Fruit fly (Drosophila melanogaster) whole organism, wandering third instar larva: Measurements from ENCODE around the gene CheB38b.

Experiments used
- CG32264 ChIP-seq: fragments of 200-800 bp; sonication (Bioruptor generic); optimal IDR thresholded peaks from 2 replicates; lab custom pipeline; 2016; ENCODE audit warnings: missing biosample characterization, missing genetic modification characterization
- CG9705 ChIP-seq: fragments of 200-800 bp; sonication (Bioruptor generic); optimal IDR thresholded peaks from 2 replicates; lab custom pipeline; 2018; ENCODE audit warnings: missing biosample characterization, mild to moderate bottlenecking, missing genetic modification characterization
- CrebA ChIP-seq: fragments of 200-800 bp; sonication (Bioruptor generic); optimal IDR thresholded peaks from 2 replicates; lab custom pipeline; 2016; ENCODE audit warnings: missing biosample characterization, mild to moderate bottlenecking, missing genetic modification characterization, borderline replicate concordance
- Dfd ChIP-seq: fragments of >200 bp; optimal IDR thresholded peaks from 2 replicates; lab custom pipeline; 2017; ENCODE audit warnings: missing biosample characterization, missing genetic modification characterization
- Dif ChIP-seq: fragments of 200-275, 200-300 bp; sonication (Bioruptor generic); optimal IDR thresholded peaks from 2 replicates; lab custom pipeline; 2018; ENCODE audit warnings: missing biosample characterization, missing genetic modification characterization; ENCODE audit not compliant: partially characterized antibody
- GATAd ChIP-seq: sonication (Bioruptor generic); optimal IDR thresholded peaks from 2 replicates; lab custom pipeline; 2016; ENCODE audit warnings: missing biosample characterization, missing genetic modification characterization
- HLH106 ChIP-seq: fragments of 200-800 bp; optimal IDR thresholded peaks from 3 replicates; lab custom pipeline; 2019; ENCODE audit warnings: missing biosample characterization, mild to moderate bottlenecking, missing genetic modification characterization, moderate library complexity
- Hnf4 ChIP-seq: fragments of 200-800 bp; sonication (Bioruptor generic); optimal IDR thresholded peaks from 2 replicates; lab custom pipeline; 2016; ENCODE audit warnings: missing biosample characterization, mild to moderate bottlenecking, missing genetic modification characterization
- Hr78 ChIP-seq: fragments of >200 bp; optimal IDR thresholded peaks from 2 replicates; lab custom pipeline; 2017; ENCODE audit warnings: missing biosample characterization, missing genetic modification characterization
- Hr83 ChIP-seq: fragments of 200-300 bp; sonication (Bioruptor generic); optimal IDR thresholded peaks from 2 replicates; lab custom pipeline; 2016; ENCODE audit warnings: missing biosample characterization, mild to moderate bottlenecking, missing genetic modification characterization, moderate library complexity; ENCODE audit not compliant: poor library complexity, severe bottlenecking
- Jra ChIP-seq: sonication (Bioruptor generic); optimal IDR thresholded peaks from 2 replicates; lab custom pipeline; 2016; ENCODE audit warnings: missing biosample characterization, missing genetic modification characterization
- Mio ChIP-seq: sonication (Bioruptor generic); optimal IDR thresholded peaks from 2 replicates; lab custom pipeline; 2016; ENCODE audit warnings: missing biosample characterization, missing genetic modification characterization
- Myc ChIP-seq: fragments of >200 bp; optimal IDR thresholded peaks from 2 replicates; lab custom pipeline; 2017
- N ChIP-seq: fragments of >200 bp; optimal IDR thresholded peaks from 2 replicates; lab custom pipeline; 2018; ENCODE audit warnings: missing biosample characterization, missing external identifiers, missing genetic modification characterization
- OdsH ChIP-seq: fragments of 200-800 bp; sonication (Bioruptor generic); optimal IDR thresholded peaks from 2 replicates; lab custom pipeline; 2016; ENCODE audit warnings: missing biosample characterization, mild to moderate bottlenecking, missing genetic modification characterization
- Rel ChIP-seq, 2 experiments: fragments of 200-800 bp; sonication (Bioruptor generic) in 1 of 2; optimal IDR thresholded peaks; 2 replicates in 1 of 2; 3 replicates in 1 of 2; lab custom pipeline; 2016 to 2019; ENCODE audit warnings: mild to moderate bottlenecking in 2 of 2, missing biosample characterization in 2 of 2, missing genetic modification characterization in 2 of 2, moderate library complexity in 1 of 2
- br ChIP-seq: fragments of 200-800 bp; sonication (Bioruptor generic); optimal IDR thresholded peaks from 2 replicates; lab custom pipeline; 2016; ENCODE audit warnings: missing biosample characterization, missing genetic modification characterization
- brk ChIP-seq: fragments of 200-800 bp; sonication (Bioruptor generic); optimal IDR thresholded peaks from 2 replicates; lab custom pipeline; 2016; ENCODE audit warnings: missing biosample characterization, mild to moderate bottlenecking, missing genetic modification characterization
- dl ChIP-seq, 2 experiments: fragments of 175-275, 200-275 bp in 1 of 2; fragments of 200-275 bp in 1 of 2; sonication (Bioruptor generic); optimal IDR thresholded peaks; lab custom pipeline; 2018; ENCODE audit warnings: mild to moderate bottlenecking in 2 of 2, missing biosample characterization in 2 of 2, missing genetic modification characterization in 2 of 2, moderate library complexity in 2 of 2; ENCODE audit not compliant: partially characterized antibody in 2 of 2, insufficient read depth in 1 of 2
- dmrt93B ChIP-seq: fragments of 200-800 bp; sonication (Bioruptor generic); optimal IDR thresholded peaks from 2 replicates; lab custom pipeline; 2018; ENCODE audit warnings: missing biosample characterization, mild to moderate bottlenecking, missing genetic modification characterization
- dsf ChIP-seq: sonication (Bioruptor generic); optimal IDR thresholded peaks from 2 replicates; lab custom pipeline; 2016; ENCODE audit warnings: missing biosample characterization, missing genetic modification characterization, borderline replicate concordance
- ey ChIP-seq: fragments of 200-800 bp; sonication (Bioruptor generic); optimal IDR thresholded peaks from 2 replicates; lab custom pipeline; 2016; ENCODE audit warnings: missing biosample characterization, missing genetic modification characterization
- foxo ChIP-seq, 2 experiments: fragments of 200-800 bp; sonication (Bioruptor generic); optimal IDR thresholded peaks; 2 replicates in 1 of 2; 3 replicates in 1 of 2; lab custom pipeline; 2016 to 2017; ENCODE audit warnings: missing biosample characterization in 2 of 2, missing genetic modification characterization in 2 of 2
- fru ChIP-seq: fragments of 200-800 bp; sonication (Bioruptor generic); optimal IDR thresholded peaks from 3 replicates; lab custom pipeline; 2016; ENCODE audit warnings: missing biosample characterization, mild to moderate bottlenecking, missing genetic modification characterization
- jim ChIP-seq: fragments of 175-275, 200-325 bp; sonication (Bioruptor generic); optimal IDR thresholded peaks from 2 replicates; lab custom pipeline; 2016; ENCODE audit warnings: missing biosample characterization, mild to moderate bottlenecking, missing genetic modification characterization
- lola ChIP-seq: fragments of >200 bp; optimal IDR thresholded peaks from 2 replicates; lab custom pipeline; 2017; ENCODE audit warnings: missing biosample characterization, missing genetic modification characterization
- pan ChIP-seq: fragments of >200 bp; optimal IDR thresholded peaks from 2 replicates; lab custom pipeline; 2017
- psq ChIP-seq: fragments of 200-800 bp; sonication (Bioruptor generic); optimal IDR thresholded peaks from 3 replicates; lab custom pipeline; 2017; ENCODE audit warnings: missing biosample characterization, mild to moderate bottlenecking, missing genetic modification characterization, moderate library complexity
- rgr ChIP-seq: fragments of 200-800 bp; sonication (Bioruptor generic); optimal IDR thresholded peaks from 3 replicates; lab custom pipeline; 2016; ENCODE audit warnings: missing biosample characterization, mild to moderate bottlenecking, missing genetic modification characterization
- sage ChIP-seq: fragments of 200-800 bp; sonication (Bioruptor generic); optimal IDR thresholded peaks from 2 replicates; lab custom pipeline; 2016; ENCODE audit warnings: missing biosample characterization, mild to moderate bottlenecking, missing genetic modification characterization
- sv ChIP-seq: fragments of 200-800 bp; sonication (Bioruptor generic); optimal IDR thresholded peaks from 3 replicates; lab custom pipeline; 2016; ENCODE audit warnings: missing biosample characterization, missing genetic modification characterization
- tai ChIP-seq: sonication (Bioruptor generic); optimal IDR thresholded peaks from 2 replicates; lab custom pipeline; 2016; ENCODE audit warnings: missing biosample characterization, missing genetic modification characterization
- usp ChIP-seq: fragments of >200 bp; optimal IDR thresholded peaks from 2 replicates; lab custom pipeline; 2017; ENCODE audit warnings: missing biosample characterization, missing genetic modification characterization
- woc ChIP-seq: sonication (Bioruptor generic); optimal IDR thresholded peaks from 2 replicates; lab custom pipeline; 2016; ENCODE audit warnings: missing biosample characterization, mild to moderate bottlenecking, missing genetic modification characterization

The CheB38b gene

DNA sequence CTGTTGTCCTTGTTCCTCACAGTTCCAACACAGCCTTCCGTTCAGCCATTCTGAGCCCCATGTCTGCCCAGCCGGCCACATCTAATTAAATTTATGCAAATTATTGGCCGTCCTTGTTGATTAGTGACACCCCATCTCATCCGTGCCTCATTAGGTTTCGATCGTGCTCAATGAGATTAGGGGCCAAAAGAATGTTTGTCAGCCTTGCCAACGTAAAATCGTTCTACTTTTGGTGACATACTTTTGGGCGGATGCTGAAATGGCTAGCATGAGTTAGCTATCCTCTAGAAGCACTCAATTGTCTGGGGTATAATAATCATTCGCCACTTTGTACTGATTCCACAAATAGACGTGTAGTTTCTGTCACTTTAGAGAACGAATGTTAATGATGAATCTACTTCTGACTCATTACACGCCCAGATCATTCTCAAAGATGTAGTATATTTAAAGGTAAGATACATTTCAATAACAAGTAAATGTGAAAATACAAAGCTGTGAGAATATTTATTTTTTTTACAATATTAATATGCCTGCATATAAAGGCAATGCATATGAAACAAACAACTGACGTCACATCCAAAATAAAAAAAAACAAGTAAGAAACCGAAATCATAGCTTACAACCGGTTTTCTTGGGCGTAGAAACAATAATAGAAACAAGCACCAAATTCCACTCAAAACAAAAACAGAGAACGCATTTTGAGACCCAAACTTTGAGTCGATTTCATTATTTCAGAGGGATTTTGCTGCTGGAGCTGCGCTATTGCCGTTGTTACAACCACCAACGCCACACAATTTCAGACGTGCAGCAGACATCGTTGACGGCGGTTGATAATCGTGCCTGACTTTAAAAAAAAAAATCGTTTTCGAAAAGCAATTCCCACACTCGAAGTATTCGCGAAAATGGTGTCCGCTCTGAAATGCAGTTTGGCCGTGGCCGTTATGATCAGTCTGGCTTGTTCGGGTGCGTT lies 41.6 kb upstream of the CheB38b start, which contains the start of gene bero:
bero (plus strand) TSS at position 325 of the 970 bp plus-strand sequence.
- TF ChIP-seq psq (GFP tag; lab: Kevin White, UChicago) (no peak), brk (GFP tag; lab: Kevin White, UChicago) (no peak), Hr83 (GFP tag; lab: Kevin White, UChicago) (no peak), Dif (GFP tag; lab: Kevin White, UChicago) (no peak)
- TF ChIP-seq, all 38 proteins: peak for 0

DNA sequence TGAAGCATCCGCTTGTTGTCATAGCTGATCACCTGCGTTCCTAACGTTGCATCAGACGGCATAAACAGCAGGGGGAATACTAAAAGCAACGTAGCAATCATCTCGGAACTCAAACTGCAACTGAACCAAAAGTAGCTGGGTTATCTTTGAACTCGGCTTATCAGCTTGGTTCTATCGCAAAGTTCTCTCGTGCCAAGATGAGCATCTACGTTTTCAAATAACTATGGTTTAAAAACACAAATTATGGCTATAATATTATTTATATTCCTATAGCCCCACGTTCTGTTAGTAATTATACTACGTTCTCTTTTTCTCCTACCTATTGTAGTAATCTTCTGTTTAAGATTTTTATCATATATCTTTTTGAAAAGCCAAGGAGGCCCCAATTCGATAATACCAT lies 40.7 kb upstream of the CheB38b start, which contains the start of gene CG14400:
CG14400 (minus strand) TSS at position 101 of the 400 bp plus-strand sequence.
- TF ChIP-seq usp (GFP tag; lab: Kevin White, UChicago) (no peak), CG9705 (GFP tag; lab: Kevin White, UChicago) (no peak), woc (GFP tag; lab: Kevin White, UChicago) (no peak), pan (lab: Kevin White, UChicago) (no peak), HLH106 (tag; lab: Kevin White, UChicago) (no peak), Mio (no peak), OdsH (GFP tag; lab: Kevin White, UChicago) (no peak), Hr78 (GFP tag; lab: Kevin White, UChicago) (no peak), lola (GFP tag; lab: Kevin White, UChicago) (no peak), N (GFP tag; lab: Kevin White, UChicago) (no peak), tai (GFP tag; lab: Kevin White, UChicago) (no peak), rgr (GFP tag; lab: Kevin White, UChicago) (no peak), jim (no peak), CrebA (GFP tag; lab: Kevin White, UChicago) (no peak), Dif (GFP tag; lab: Kevin White, UChicago) (no peak), Dfd (no peak), Myc (no peak), foxo (GFP tag; optimal IDR thresholded peaks at IDR 0.05; lab: Kevin White, UChicago) (no peak)

DNA sequence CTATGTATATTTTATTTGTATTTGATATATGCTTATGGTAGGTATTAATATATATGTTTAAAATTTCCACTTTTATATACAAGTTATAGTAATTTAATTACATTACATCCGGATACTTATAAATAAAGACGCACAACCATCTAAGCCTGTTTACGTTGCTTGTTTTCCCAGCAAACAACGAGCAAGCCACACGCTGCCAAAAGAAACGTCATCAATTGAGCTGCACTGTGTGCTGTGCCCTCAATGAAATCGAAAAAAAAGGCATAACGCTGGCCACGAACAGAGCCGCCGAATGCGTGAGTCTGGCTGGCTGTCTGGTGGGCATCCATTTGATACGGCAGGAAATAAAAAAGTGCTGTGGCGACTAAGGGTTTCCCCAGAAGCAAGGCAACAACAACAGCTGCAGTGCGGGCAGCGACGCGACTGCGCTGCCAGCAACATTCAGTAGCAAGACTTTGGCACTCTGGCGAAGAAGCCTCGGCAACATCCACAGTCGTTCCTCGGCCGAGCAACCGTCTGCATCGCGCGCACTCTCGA lies 35.1 kb upstream of the CheB38b start, which contains the start of gene twit:
twit (plus strand) TSS at position 487 of the 537 bp plus-strand sequence.
- no peak for TF ChIP-seq sage
- TF ChIP-seq foxo (GFP tag; optimal IDR thresholded peaks at IDR 0.05; lab: Kevin White, UChicago): no peak
- no peak for TF ChIP-seq Hr78 (GFP tag; lab: Kevin White, UChicago)
- no peak for TF ChIP-seq dmrt93B (GFP tag; lab: Kevin White, UChicago)
- no peak for TF ChIP-seq woc (GFP tag; lab: Kevin White, UChicago)
- TF ChIP-seq ey (GFP tag; lab: Kevin White, UChicago): no peak
- no peak for TF ChIP-seq sv
- TF ChIP-seq Rel (GFP tag; optimal IDR thresholded peaks at IDR 0.05; lab: Kevin White, UChicago): no peak
- no peak for TF ChIP-seq Rel (tag; optimal IDR thresholded peaks at IDR 0.05; lab: Kevin White, UChicago)
- TF ChIP-seq Hnf4 (GFP tag; lab: Kevin White, UChicago): no peak
- no peak for TF ChIP-seq Hr83 (GFP tag; lab: Kevin White, UChicago)
- TF ChIP-seq HLH106 (tag; lab: Kevin White, UChicago): no peak
- no peak for TF ChIP-seq br (GFP tag; lab: Kevin White, UChicago)
- no peak for TF ChIP-seq tai (GFP tag; lab: Kevin White, UChicago)
- no peak for TF ChIP-seq psq (GFP tag; lab: Kevin White, UChicago)
- TF ChIP-seq dl (GFP tag; optimal IDR thresholded peaks at IDR 0.05; lab: Kevin White, UChicago; ENCODE audit: insufficient read depth in 1 of 2, partially characterized antibody in 2 of 2): no peak

DNA sequence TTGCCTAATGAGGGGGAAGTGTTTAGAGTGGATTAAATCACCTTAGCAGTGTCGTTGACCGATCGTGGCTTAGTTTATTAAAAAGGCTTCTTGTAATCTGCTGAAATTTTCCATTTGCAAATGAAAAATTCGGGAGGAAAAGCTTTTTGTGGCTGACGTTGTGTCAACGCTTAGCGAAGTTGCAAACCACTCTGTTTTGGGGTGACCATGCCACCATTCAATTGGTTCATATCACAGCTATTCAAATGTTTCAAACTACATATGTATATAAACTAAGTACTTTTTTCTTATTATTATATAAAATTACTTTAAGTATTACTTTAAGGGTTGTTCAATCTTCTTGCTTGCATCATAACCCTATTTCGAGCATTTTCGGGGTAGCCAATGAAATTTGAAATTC lies 34.5 kb upstream of the CheB38b start:
- TF ChIP-seq sage (no peak), Dif (GFP tag; lab: Kevin White, UChicago) (no peak), Myc (no peak), ey (GFP tag; lab: Kevin White, UChicago) (no peak), brk (GFP tag; lab: Kevin White, UChicago) (no peak), N (GFP tag; lab: Kevin White, UChicago) (no peak), Mio (no peak), CG32264 (GFP tag; lab: Kevin White, UChicago) (no peak), GATAd (GFP tag; lab: Kevin White, UChicago) (no peak), fru (no peak), psq (GFP tag; lab: Kevin White, UChicago) (no peak), dsf (no peak), tai (GFP tag; lab: Kevin White, UChicago) (no peak), jim (no peak), OdsH (GFP tag; lab: Kevin White, UChicago) (no peak), usp (GFP tag; lab: Kevin White, UChicago) (no peak), Rel (GFP tag; optimal IDR thresholded peaks at IDR 0.05; lab: Kevin White, UChicago) (no peak), Rel (tag; optimal IDR thresholded peaks at IDR 0.05; lab: Kevin White, UChicago) (no peak), Jra (GFP tag; lab: Kevin White, UChicago) (no peak), Hr78 (GFP tag; lab: Kevin White, UChicago) (no peak)
